Worm (Caenorhabditis elegans) whole organism, L3 larva: ENCODE data around the gene C16C10.1.

Experiments
- R02D3.7 ChIP-seq: fragments of 150-350 bp; optimal IDR thresholded peaks from 2 replicates; lab custom pipeline; 2014; ENCODE audit warnings: missing biosample characterization, missing genetic modification characterization
- ZK546.5 ChIP-seq: sonication (generic microtip); optimal IDR thresholded peaks from 2 replicates; lab custom pipeline; 2017; ENCODE audit warnings: missing biosample characterization, missing genetic modification characterization
- aly-2 ChIP-seq: fragments of 150-350 bp; optimal IDR thresholded peaks from 2 replicates; lab custom pipeline; 2014; ENCODE audit warnings: missing biosample characterization, missing genetic modification characterization
- ama-1 ChIP-seq: fragments of 150-350 bp; optimal IDR thresholded peaks from 2 replicates; lab custom pipeline; 2018
- ceh-16 ChIP-seq: sonication (generic microtip); optimal IDR thresholded peaks from 2 replicates; lab custom pipeline; 2017; ENCODE audit warnings: missing biosample characterization, missing genetic modification characterization
- ceh-28 ChIP-seq: fragments of 150-350 bp; optimal IDR thresholded peaks from 2 replicates; lab custom pipeline; 2014; ENCODE audit warnings: missing biosample characterization, missing genetic modification reagents, missing genetic modification characterization
- ceh-82 ChIP-seq: fragments of 150-350 bp; optimal IDR thresholded peaks from 2 replicates; lab custom pipeline; 2014; ENCODE audit warnings: missing biosample characterization, missing genetic modification characterization
- ceh-9 ChIP-seq: sonication (generic microtip); optimal IDR thresholded peaks from 2 replicates; lab custom pipeline; 2018; ENCODE audit warnings: missing biosample characterization, missing genetic modification characterization
- egl-27 ChIP-seq: sonication (generic microtip); optimal IDR thresholded peaks from 4 replicates; lab custom pipeline; 2017; ENCODE audit warnings: missing biosample characterization, missing genetic modification reagents, missing genetic modification characterization
- egl-5 ChIP-seq: fragments of 150-350 bp; optimal IDR thresholded peaks from 2 replicates; lab custom pipeline; 2017; ENCODE audit warnings: missing biosample characterization, missing genetic modification reagents, missing genetic modification characterization, inconsistent platforms
- eor-1 ChIP-seq, 2 experiments: fragments of 150-350 bp; optimal IDR thresholded peaks; 2 replicates each; lab custom pipeline; 2014 to 2018; ENCODE audit warnings: missing biosample characterization in 2 of 2, missing genetic modification characterization in 2 of 2
- fkh-2 ChIP-seq: fragments of 150-350 bp; optimal IDR thresholded peaks from 2 replicates; lab custom pipeline; 2014; ENCODE audit warnings: missing biosample characterization, missing genetic modification reagents, missing genetic modification characterization
- hmg-11 ChIP-seq: sonication (generic microtip); optimal IDR thresholded peaks from 2 replicates; lab custom pipeline; 2016; ENCODE audit warnings: missing genetic modification characterization, missing compliant biosample characterization
- jun-1 ChIP-seq: fragments of 150-350 bp; optimal IDR thresholded peaks from 2 replicates; lab custom pipeline; 2014; ENCODE audit warnings: missing biosample characterization, missing genetic modification reagents, missing genetic modification characterization
- lin-15B ChIP-seq: fragments of 150-350 bp; optimal IDR thresholded peaks from 2 replicates; lab custom pipeline; 2014; ENCODE audit warnings: missing biosample characterization, missing genetic modification characterization
- lin-39 ChIP-seq: fragments of 150-350 bp; optimal IDR thresholded peaks from 2 replicates; lab custom pipeline; 2018; ENCODE audit warnings: missing biosample characterization, missing genetic modification reagents, missing genetic modification characterization
- lsy-12 ChIP-seq: sonication (generic microtip); optimal IDR thresholded peaks from 2 replicates; lab custom pipeline; 2016; ENCODE audit warnings: mild to moderate bottlenecking, missing genetic modification characterization, missing compliant biosample characterization
- mml-1 ChIP-seq: fragments of 150-350 bp; sonication (generic microtip); optimal IDR thresholded peaks from 3 replicates; lab custom pipeline; 2014; ENCODE audit warnings: missing biosample characterization, missing genetic modification characterization
- nfya-1 ChIP-seq: sonication (generic microtip); optimal IDR thresholded peaks from 2 replicates; lab custom pipeline; 2017; ENCODE audit warnings: missing genetic modification characterization, mild to moderate bottlenecking, missing compliant biosample characterization, antibody characterized with exemption, moderate library complexity; ENCODE audit not compliant: insufficient read depth
- nhr-11 ChIP-seq: fragments of 150-350 bp; optimal IDR thresholded peaks from 2 replicates; lab custom pipeline; 2014; ENCODE audit warnings: missing biosample characterization, missing genetic modification characterization
- nhr-12 ChIP-seq: fragments of 150-350 bp; optimal IDR thresholded peaks from 2 replicates; lab custom pipeline; 2014; ENCODE audit warnings: missing biosample characterization, missing genetic modification characterization
- nhr-23 ChIP-seq: fragments of 150-350 bp; optimal IDR thresholded peaks from 2 replicates; lab custom pipeline; 2014; ENCODE audit warnings: missing biosample characterization, missing genetic modification reagents, missing genetic modification characterization
- nhr-237 ChIP-seq: fragments of 150-350 bp; optimal IDR thresholded peaks from 2 replicates; lab custom pipeline; 2014; ENCODE audit warnings: missing biosample characterization, missing genetic modification characterization
- nhr-25 ChIP-seq: sonication (generic microtip); optimal IDR thresholded peaks from 2 replicates; lab custom pipeline; 2017; ENCODE audit warnings: missing biosample characterization, missing genetic modification characterization
- nhr-43 ChIP-seq: sonication (generic microtip); optimal IDR thresholded peaks from 2 replicates; lab custom pipeline; 2016; ENCODE audit warnings: mild to moderate bottlenecking, missing genetic modification characterization, missing compliant biosample characterization; ENCODE audit not compliant: poor library complexity, severe bottlenecking
- nhr-67 ChIP-seq: fragments of 150-350 bp; optimal IDR thresholded peaks from 2 replicates; lab custom pipeline; 2014; ENCODE audit warnings: missing biosample characterization, missing genetic modification characterization
- nhr-76 ChIP-seq: fragments of 150-350 bp; sonication (generic microtip); optimal IDR thresholded peaks from 5 replicates; lab custom pipeline; 2014; ENCODE audit warnings: missing biosample characterization, missing genetic modification characterization
- nhr-77 ChIP-seq: fragments of 150-350 bp; optimal IDR thresholded peaks from 2 replicates; lab custom pipeline; 2014; ENCODE audit warnings: missing biosample characterization, missing genetic modification characterization
- pha-4 ChIP-seq: fragments of 150-350 bp; optimal IDR thresholded peaks from 2 replicates; lab custom pipeline; 2014; ENCODE audit warnings: missing biosample characterization, missing genetic modification reagents, missing genetic modification characterization
- pqm-1 ChIP-seq: fragments of 150-350 bp; optimal IDR thresholded peaks from 2 replicates; lab custom pipeline; 2017; ENCODE audit warnings: missing biosample characterization, missing genetic modification characterization, inconsistent platforms
- sea-2 ChIP-seq: fragments of 150-350 bp; sonication (generic microtip); optimal IDR thresholded peaks from 4 replicates; lab custom pipeline; 2014; ENCODE audit warnings: missing biosample characterization, missing genetic modification reagents, missing genetic modification characterization
- skn-1 ChIP-seq: fragments of 150-350 bp; optimal IDR thresholded peaks from 2 replicates; lab custom pipeline; 2014; ENCODE audit warnings: missing biosample characterization, missing genetic modification characterization
- snpc-4 ChIP-seq: fragments of 150-350 bp; optimal IDR thresholded peaks from 2 replicates; lab custom pipeline; 2014; ENCODE audit warnings: missing biosample characterization, missing genetic modification characterization
- tbx-2 ChIP-seq: sonication (generic microtip); optimal IDR thresholded peaks from 2 replicates; lab custom pipeline; 2016; ENCODE audit warnings: mild to moderate bottlenecking, missing genetic modification characterization, missing compliant biosample characterization
- unc-39 ChIP-seq: sonication (generic microtip); optimal IDR thresholded peaks from 4 replicates; lab custom pipeline; 2017; ENCODE audit warnings: missing biosample characterization, missing genetic modification characterization
- unc-62 ChIP-seq: fragments of 150-350 bp; sonication (generic microtip); optimal IDR thresholded peaks from 4 replicates; lab custom pipeline; 2014; ENCODE audit warnings: missing biosample characterization, missing genetic modification reagents, missing genetic modification characterization
- ztf-11 ChIP-seq: fragments of 150-350 bp; optimal IDR thresholded peaks from 2 replicates; lab custom pipeline; 2014; ENCODE audit warnings: missing biosample characterization, missing genetic modification characterization

The C16C10.1 gene

DNA sequence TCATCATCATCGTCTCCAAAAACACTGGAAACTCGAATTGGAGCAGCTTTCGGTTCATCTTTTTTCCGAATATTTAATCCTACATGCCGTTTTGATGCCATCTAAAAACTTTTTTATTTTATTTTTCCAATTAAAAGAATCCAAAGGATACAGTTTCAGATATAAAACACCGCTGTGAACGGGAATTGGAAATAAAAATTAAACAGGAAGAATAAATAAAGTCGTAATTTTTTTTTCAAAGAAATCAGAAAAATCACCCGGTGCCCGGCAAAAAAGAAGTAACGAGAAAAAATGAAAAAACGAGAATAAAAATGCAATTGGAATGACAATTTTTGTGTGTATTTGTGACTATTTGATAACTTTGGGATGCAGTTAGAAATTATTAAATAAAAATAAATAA, 12.6 kb downstream of the C16C10.1 start, which contains the start of gene ccdc-55:
TSS of gene ccdc-55 (minus strand) at position 101 of the 400 bp plus-strand sequence.
- no peak for TF ChIP-seq nhr-23
- TF ChIP-seq R02D3.7 (tag; lab: Kevin White, UChicago): no peak
- no peak for TF ChIP-seq nhr-12 (tag; lab: Kevin White, UChicago)
- TF ChIP-seq nhr-25: no peak
- TF ChIP-seq nhr-67 (tag; lab: Kevin White, UChicago): no peak
- TF ChIP-seq nhr-11 (tag; lab: Kevin White, UChicago): no peak
- TF ChIP-seq nhr-43: no peak
- TF ChIP-seq ZK546.5 (tag; lab: Kevin White, UChicago): no peak
- TF ChIP-seq ceh-9 (tag; lab: Kevin White, UChicago): no peak
- TF ChIP-seq pha-4 (tag; lab: Kevin White, UChicago): no peak
- TF ChIP-seq ceh-16 (tag; lab: Kevin White, UChicago): no peak
- no peak for TF ChIP-seq nhr-76 (tag; lab: Kevin White, UChicago)
- no peak for TF ChIP-seq jun-1 (tag; lab: Kevin White, UChicago)
- no peak for TF ChIP-seq ceh-28
- TF ChIP-seq snpc-4 (tag; lab: Kevin White, UChicago): no peak
- no peak for TF ChIP-seq egl-27 (tag; lab: Kevin White, UChicago)
- TF ChIP-seq nhr-237 (tag; lab: Kevin White, UChicago): no peak
- no peak for TF ChIP-seq skn-1 (tag; lab: Kevin White, UChicago)

- TF ChIP-seq nhr-76 (tag; lab: Kevin White, UChicago) (no peak), lsy-12 (tag; lab: Kevin White, UChicago) (no peak), sea-2 (no peak), unc-62 (no peak), nhr-237 (tag; lab: Kevin White, UChicago) (no peak), unc-39 (tag; lab: Kevin White, UChicago) (no peak), R02D3.7 (tag; lab: Kevin White, UChicago) (no peak), ama-1 (lab: Kevin White, UChicago) (no peak), pqm-1 (tag; lab: Kevin White, UChicago) (no peak), nfya-1 (no peak), eor-1 (tag; optimal IDR thresholded peaks at IDR 0.05; lab: Kevin White, UChicago) (no peak), egl-5 (no peak), tbx-2 (tag; lab: Kevin White, UChicago) (no peak), nhr-25 (no peak), lin-15B (no peak)
Observed at ce11 chrIII:4166745-4167144, 14.5 kb downstream of the C16C10.1 start, which contains the start of gene rnf-5. Gene rnf-5 (minus strand): TSS chrIII:4166845.

DNA sequence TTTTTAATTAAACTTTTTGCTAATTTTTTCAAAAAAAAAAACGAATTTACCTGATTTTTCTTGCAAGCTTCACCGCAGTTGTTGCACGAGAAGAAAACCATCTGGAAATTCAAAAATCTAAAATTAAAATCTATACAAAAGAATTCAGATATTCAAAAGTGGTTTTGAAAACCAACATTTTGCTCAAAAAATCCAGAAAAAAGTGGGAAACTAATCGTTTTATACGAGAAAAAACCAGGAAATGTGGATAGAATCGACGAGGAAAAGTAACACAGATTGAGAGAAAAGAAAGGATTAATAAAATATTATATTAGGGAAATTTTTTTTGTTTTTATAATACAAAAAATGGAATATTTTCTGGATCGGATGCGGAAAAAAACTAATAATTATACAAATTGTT, 17.2 kb downstream of the C16C10.1 start, which contains the start of gene C16C10.8:
TSS of gene C16C10.8 (minus strand) at position 101 of the 400 bp plus-strand sequence.
- no peak for TF ChIP-seq ceh-82 (tag; lab: Kevin White, UChicago)
- TF ChIP-seq lsy-12 (tag; lab: Kevin White, UChicago): no peak
- TF ChIP-seq mml-1 (tag; lab: Kevin White, UChicago): no peak
- no peak for TF ChIP-seq tbx-2 (tag; lab: Kevin White, UChicago)

DNA sequence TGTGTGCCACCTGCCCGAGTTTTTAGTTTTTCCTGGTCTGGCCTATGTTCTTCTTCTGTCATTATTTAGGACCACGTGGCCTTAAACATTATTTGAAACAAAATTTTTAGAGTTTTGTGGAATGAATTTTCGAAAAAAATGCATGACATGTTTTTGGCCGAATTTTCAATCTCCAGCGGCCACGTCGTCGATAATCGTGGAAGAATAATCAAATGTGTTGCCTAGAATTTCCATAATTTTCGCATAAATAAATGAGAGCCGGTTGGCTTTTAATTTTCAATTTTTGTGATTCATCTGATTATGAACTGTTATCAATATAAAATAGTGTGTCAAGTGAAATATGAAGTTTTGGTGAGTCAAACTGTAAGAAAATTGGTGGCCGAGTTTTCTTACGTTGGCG, 20.3 kb downstream of the C16C10.1 start, which contains the start of gene C01G12.16:
TSS of gene C01G12.16 (plus strand) at position 301 of the 400 bp plus-strand sequence.
- TF ChIP-seq nhr-25 (no peak), nfya-1 (no peak), nhr-67 (tag; lab: Kevin White, UChicago) (no peak), ceh-28 (no peak), ztf-11 (tag; lab: Kevin White, UChicago) (no peak), unc-62 (no peak), lin-15B (no peak), lin-39 (tag; lab: Kevin White, UChicago) (no peak), egl-5 (no peak), nhr-12 (tag; lab: Kevin White, UChicago) (no peak)
- TF ChIP-seq, all 47 proteins: peak for 0

ce11 chrIII:4157298-4157697, 23.9 kb downstream of the C16C10.1 start, which contains the start of gene C16C10.9:
Gene C16C10.9 (minus strand): TSS chrIII:4157398.
- TF ChIP-seq nhr-25 (no peak), ceh-16 (tag; lab: Kevin White, UChicago) (no peak), nhr-43 (no peak), hmg-11 (tag; lab: Kevin White, UChicago) (no peak), unc-39 (tag; lab: Kevin White, UChicago) (no peak), nhr-77 (no peak), fkh-2 (tag; lab: Kevin White, UChicago) (no peak), nhr-67 (tag; lab: Kevin White, UChicago) (no peak), aly-2 (tag; lab: Kevin White, UChicago) (no peak), ceh-28 (no peak), lin-15B (no peak)
